Worm (Caenorhabditis elegans) whole organism, young adult: ENCODE results near the gene rnf-113.

ENCODE experiments used
- B0261.1 ChIP-seq: sonication (generic microtip); optimal IDR thresholded peaks from 2 replicates; lab custom pipeline; 2016; ENCODE audit warnings: mild to moderate bottlenecking, missing genetic modification characterization, moderate library complexity, missing compliant biosample characterization
- B0336.3 ChIP-seq: fragments of 200-800 bp; sonication (Bioruptor generic); IDR thresholded peaks from 2 replicates; pipeline ENCODE4 v1.3.6; 2022; ENCODE audit warnings: missing genetic modification characterization, missing compliant biosample characterization
- C06A6.2 ChIP-seq: fragments of 200-800 bp; sonication (Bioruptor generic); conservative IDR thresholded peaks from 2 replicates; pipeline ENCODE4 v1.3.6; 2022; ENCODE audit warnings: missing genetic modification characterization, missing compliant biosample characterization
- F10E7.11 ChIP-seq: sonication (generic microtip); optimal IDR thresholded peaks from 2 replicates; lab custom pipeline; 2017; ENCODE audit warnings: mild to moderate bottlenecking, missing genetic modification characterization, moderate library complexity, missing compliant biosample characterization
- F37B4.10 ChIP-seq: fragments of 200-800 bp; sonication (Bioruptor generic); IDR thresholded peaks from 2 replicates; pipeline ENCODE4 v1.3.6; 2022; ENCODE audit warnings: missing genetic modification characterization, missing compliant biosample characterization
- F39B2.1 ChIP-seq: fragments of 200-800 bp; sonication (Bioruptor generic); IDR thresholded peaks from 2 replicates; pipeline ENCODE4 v1.3.6; 2022; ENCODE audit warnings: missing genetic modification reagents, missing genetic modification characterization, missing compliant biosample characterization
- F55B11.4 ChIP-seq: sonication (generic microtip); optimal IDR thresholded peaks from 2 replicates; lab custom pipeline; 2016; ENCODE audit warnings: missing compliant biosample characterization, missing genetic modification characterization, borderline replicate concordance; ENCODE audit not compliant: insufficient read depth
- F57A8.1 ChIP-seq: fragments of 200-800 bp; sonication (Bioruptor generic); optimal IDR thresholded peaks from 2 replicates; lab custom pipeline; 2018; ENCODE audit warnings: mild to moderate bottlenecking, missing genetic modification characterization, moderate library complexity, missing compliant biosample characterization
- T07F8.4 ChIP-seq: sonication (generic microtip); optimal IDR thresholded peaks from 2 replicates; lab custom pipeline; 2016; ENCODE audit warnings: mild to moderate bottlenecking, missing genetic modification characterization, moderate library complexity, missing compliant biosample characterization
- Y53G8AR.9 ChIP-seq: fragments of 200-800 bp; sonication (Bioruptor generic); conservative IDR thresholded peaks from 2 replicates; pipeline ENCODE4 v1.3.6; 2022; ENCODE audit warnings: missing genetic modification reagents, missing genetic modification characterization, missing compliant biosample characterization
- Y56A3A.18 ChIP-seq: fragments of 200-800 bp; sonication (Bioruptor generic); IDR thresholded peaks from 2 replicates; pipeline ENCODE4 v1.3.6; 2022; ENCODE audit warnings: missing genetic modification reagents, missing genetic modification characterization, missing compliant biosample characterization
- Y67H2A.10 ChIP-seq: fragments of 200-800 bp; sonication (Bioruptor generic); conservative IDR thresholded peaks from 2 replicates; pipeline ENCODE4 v1.3.6; 2022; ENCODE audit warnings: missing genetic modification reagents, missing genetic modification characterization, missing compliant biosample characterization
- Y79H2A.3 ChIP-seq: fragments of 200-800 bp; sonication (Bioruptor generic); conservative IDR thresholded peaks from 2 replicates; pipeline ENCODE4 v1.3.6; 2022; ENCODE audit warnings: missing genetic modification reagents, missing genetic modification characterization, missing compliant biosample characterization
- Y95B8A.8 ChIP-seq: fragments of 200-800 bp; sonication (Bioruptor generic); IDR thresholded peaks from 2 replicates; pipeline ENCODE4 v1.3.6; 2022; ENCODE audit warnings: missing genetic modification reagents, missing genetic modification characterization, missing compliant biosample characterization
- aptf-2 ChIP-seq: fragments of 200-800 bp; sonication (Bioruptor generic); conservative IDR thresholded peaks from 2 replicates; pipeline ENCODE4 v1.3.6; 2022; ENCODE audit warnings: missing genetic modification reagents, missing genetic modification characterization, missing compliant biosample characterization
- atf-7 ChIP-seq: sonication (generic microtip); optimal IDR thresholded peaks from 2 replicates; lab custom pipeline; 2017; ENCODE audit warnings: mild to moderate bottlenecking, missing genetic modification characterization, missing compliant biosample characterization
- athp-1 ChIP-seq: sonication (generic microtip); optimal IDR thresholded peaks from 2 replicates; lab custom pipeline; 2017; ENCODE audit warnings: mild to moderate bottlenecking, missing genetic modification characterization, missing compliant biosample characterization
- cebp-2 ChIP-seq: fragments of 200-800 bp; sonication (Bioruptor generic); IDR thresholded peaks from 2 replicates; pipeline ENCODE4 v1.3.6; 2022; ENCODE audit warnings: missing genetic modification characterization, missing compliant biosample characterization
- ceh-40 ChIP-seq: fragments of 200-800 bp; sonication (Bioruptor generic); IDR thresholded peaks from 2 replicates; pipeline ENCODE4 v1.3.6; 2022; ENCODE audit warnings: missing genetic modification characterization, missing compliant biosample characterization
- ceh-91 ChIP-seq: fragments of 200-800 bp; sonication (Bioruptor generic); IDR thresholded peaks from 2 replicates; pipeline ENCODE4 v1.3.6; 2022; ENCODE audit warnings: missing genetic modification reagents, missing genetic modification characterization, missing compliant biosample characterization
- dox-1 ChIP-seq: fragments of 200-800 bp; sonication (Bioruptor generic); IDR thresholded peaks from 2 replicates; pipeline ENCODE4 v1.3.6; 2022; ENCODE audit warnings: missing genetic modification reagents, missing genetic modification characterization, missing compliant biosample characterization
- egl-18 ChIP-seq: fragments of 200-800 bp; sonication (Bioruptor generic); IDR thresholded peaks from 2 replicates; pipeline ENCODE4 v1.3.6; 2022; ENCODE audit warnings: missing genetic modification reagents, missing genetic modification characterization, missing compliant biosample characterization
- ekl-4 ChIP-seq: fragments of 200-800 bp; sonication (Bioruptor generic); IDR thresholded peaks from 2 replicates; pipeline ENCODE4 v1.3.6; 2022; ENCODE audit warnings: missing genetic modification reagents, missing genetic modification characterization, missing compliant biosample characterization
- hmg-1.2 ChIP-seq: fragments of 200-800 bp; sonication (Bioruptor generic); IDR thresholded peaks from 2 replicates; pipeline ENCODE4 v1.3.6; 2022; ENCODE audit warnings: missing genetic modification reagents, missing genetic modification characterization, missing compliant biosample characterization
- hsf-1 ChIP-seq: fragments of 200-800 bp; sonication (Bioruptor generic); IDR thresholded peaks from 2 replicates; pipeline ENCODE4 v1.3.6; 2022; ENCODE audit warnings: missing genetic modification reagents, missing genetic modification characterization, missing compliant biosample characterization
- let-607 ChIP-seq, 2 experiments: fragments of 200-800 bp in 1 of 2; sonication (Bioruptor generic) in 1 of 2; sonication (generic microtip) in 1 of 2; optimal IDR thresholded peaks; 2 replicates each; lab custom pipeline; 2016 to 2018; ENCODE audit warnings: mild to moderate bottlenecking in 2 of 2, missing compliant biosample characterization in 2 of 2, missing genetic modification characterization in 2 of 2, moderate library complexity in 2 of 2, missing genotype in 1 of 2
- lin-40 ChIP-seq: sonication (generic microtip); optimal IDR thresholded peaks from 2 replicates; lab custom pipeline; 2016; ENCODE audit warnings: missing genetic modification characterization, mild to moderate bottlenecking, missing compliant biosample characterization, missing genotype, missing genetic modification reagents
- lin-54 ChIP-seq: fragments of 200-800 bp; sonication (Bioruptor generic); optimal IDR thresholded peaks from 2 replicates; lab custom pipeline; 2018; ENCODE audit warnings: mild to moderate bottlenecking, missing genetic modification characterization, missing compliant biosample characterization
- lsl-1 ChIP-seq: fragments of 200-800 bp; sonication (Bioruptor generic); optimal IDR thresholded peaks from 2 replicates; lab custom pipeline; 2018; ENCODE audit warnings: mild to moderate bottlenecking, missing genetic modification characterization, moderate library complexity, missing compliant biosample characterization
- madf-3 ChIP-seq: fragments of 200-800 bp; sonication (Bioruptor generic); IDR thresholded peaks from 2 replicates; pipeline ENCODE4 v1.3.6; 2022; ENCODE audit warnings: missing genetic modification reagents, missing genetic modification characterization, missing compliant biosample characterization
- mel-28 ChIP-seq: sonication (generic microtip); optimal IDR thresholded peaks from 2 replicates; lab custom pipeline; 2016; ENCODE audit warnings: borderline replicate concordance, mild to moderate bottlenecking, missing genetic modification characterization, missing compliant biosample characterization
- nfya-1 ChIP-seq: sonication (generic microtip); optimal IDR thresholded peaks from 2 replicates; lab custom pipeline; 2017; ENCODE audit warnings: antibody characterized with exemption, missing compliant biosample characterization, missing genetic modification characterization, borderline replicate concordance; ENCODE audit not compliant: insufficient read depth
- nfya-2 ChIP-seq: fragments of 200-800 bp; sonication (Bioruptor generic); IDR thresholded peaks from 2 replicates; pipeline ENCODE4 v1.3.6; 2022; ENCODE audit warnings: missing genetic modification reagents, missing genetic modification characterization, missing compliant biosample characterization
- pbrm-1 ChIP-seq: fragments of 200-800 bp; sonication (Bioruptor generic); IDR thresholded peaks from 2 replicates; pipeline ENCODE4 v1.3.6; 2022; ENCODE audit warnings: missing genetic modification reagents, missing genetic modification characterization, missing compliant biosample characterization
- rcor-1 ChIP-seq: fragments of 200-800 bp; sonication (Bioruptor generic); IDR thresholded peaks from 2 replicates; pipeline ENCODE4 v1.3.6; 2022; ENCODE audit warnings: missing genetic modification reagents, missing genetic modification characterization, missing compliant biosample characterization
- sdz-38 ChIP-seq: sonication (generic microtip); optimal IDR thresholded peaks from 2 replicates; lab custom pipeline; 2016; ENCODE audit warnings: missing genotype, missing genetic modification characterization, missing compliant biosample characterization
- snpc-1.3 ChIP-seq: sonication (generic microtip); optimal IDR thresholded peaks from 2 replicates; lab custom pipeline; 2017; ENCODE audit warnings: missing genetic modification characterization, mild to moderate bottlenecking, missing compliant biosample characterization, antibody characterized with exemption, moderate library complexity, missing genotype, missing genetic modification reagents; ENCODE audit not compliant: insufficient read depth
- snpc-3.4 ChIP-seq: sonication (generic microtip); optimal IDR thresholded peaks from 2 replicates; lab custom pipeline; 2017; ENCODE audit warnings: missing genetic modification characterization, mild to moderate bottlenecking, missing compliant biosample characterization, antibody characterized with exemption, moderate library complexity, missing genotype, missing genetic modification reagents
- snpc-4 ChIP-seq, 5 experiments: fragments of 150-350 bp in 1 of 5; sonication (generic microtip) in 4 of 5; optimal IDR thresholded peaks; 2 replicates each; lab custom pipeline; 2014 to 2018; ENCODE audit warnings: missing genetic modification characterization in 5 of 5, missing biosample characterization in 3 of 5, antibody characterized with exemption in 2 of 5, mild to moderate bottlenecking in 2 of 5, missing compliant biosample characterization in 2 of 5, missing genotype in 2 of 5, moderate library complexity in 2 of 5, missing genetic modification reagents in 1 of 5
- sptf-2 ChIP-seq: fragments of 200-800 bp; sonication (Bioruptor generic); optimal IDR thresholded peaks from 2 replicates; lab custom pipeline; 2018; ENCODE audit warnings: mild to moderate bottlenecking, missing genetic modification characterization, missing compliant biosample characterization
- tbp1 ChIP-seq: fragments of 200-800 bp; sonication (Bioruptor generic); optimal IDR thresholded peaks from 2 replicates; lab custom pipeline; 2018; ENCODE audit warnings: mild to moderate bottlenecking, missing genetic modification characterization, missing compliant biosample characterization
- tlf-1 ChIP-seq: fragments of 200-800 bp; sonication (Bioruptor generic); optimal IDR thresholded peaks from 2 replicates; lab custom pipeline; 2018; ENCODE audit warnings: mild to moderate bottlenecking, missing genetic modification characterization, missing compliant biosample characterization
- unc-130 ChIP-seq: sonication (generic microtip); optimal IDR thresholded peaks from 2 replicates; lab custom pipeline; 2016; ENCODE audit warnings: missing genetic modification reagents, missing genetic modification characterization, missing compliant biosample characterization
- ztf-25 ChIP-seq: fragments of 200-800 bp; sonication (Bioruptor generic); IDR thresholded peaks from 2 replicates; pipeline ENCODE4 v1.3.6; 2022; ENCODE audit warnings: missing genetic modification reagents, missing genetic modification characterization, missing compliant biosample characterization
- ztf-26 ChIP-seq: sonication (generic microtip); optimal IDR thresholded peaks from 2 replicates; lab custom pipeline; 2017; ENCODE audit warnings: missing genetic modification characterization, missing compliant biosample characterization

Gene rnf-113

ce11 chrIII:10747620-10748479 is 9.6 kb downstream of the rnf-113 start, which contains the start of the genes ran-1 and dkc-1 (continued):
- TF ChIP-seq hmg-1.2 (GFP tag; lab: Robert Waterston, UW) (peak; percentile 95), Y67H2A.10 (peak; percentile 46; the same call in 1 of the 2 replicates), F37B4.10 (GFP tag; lab: Robert Waterston, UW) (no peak), ztf-25 (GFP tag; lab: Robert Waterston, UW) (no peak), mel-28 (tag; lab: Kevin White, UChicago) (no peak), let-607 (tag; optimal IDR thresholded peaks at IDR 0.05; lab: Kevin White, UChicago) (no peak), F55B11.4 (tag; lab: Kevin White, UChicago) (no peak), pbrm-1 (GFP tag; lab: Robert Waterston, UW) (peak; percentile 80), lin-54 (GFP tag; lab: Kevin White, UChicago) (peak; percentile 93), ekl-4 (peak; percentile 77), lin-40 (tag; lab: Kevin White, UChicago) (peak; percentile 51), F57A8.1 (GFP tag; lab: Kevin White, UChicago) (no peak), sdz-38 (tag; lab: Kevin White, UChicago) (no peak), ztf-26 (tag; lab: Kevin White, UChicago) (peak; percentile 38), nfya-1 (tag; lab: Kevin White, UChicago) (no peak), Y95B8A.8 (peak; percentile 84; the same call in 1 of the 2 replicates), lsl-1 (GFP tag; lab: Kevin White, UChicago) (peak; percentile 80), Y56A3A.18 (GFP tag; lab: Robert Waterston, UW) (no peak), ceh-40 (GFP tag; lab: Robert Waterston, UW) (no peak), unc-130 (GFP tag; lab: Kevin White, UChicago) (peak; percentile 81), B0261.1 (tag; lab: Kevin White, UChicago) (no peak), C06A6.2 (GFP tag; lab: Robert Waterston, UW) (no peak), ceh-91 (GFP tag; lab: Robert Waterston, UW) (peak; percentile 95), atf-7 (no peak), nfya-2 (no peak), madf-3 (peak; percentile 86), Y53G8AR.9 (GFP tag; lab: Robert Waterston, UW) (peak; percentile 84), athp-1 (tag; lab: Kevin White, UChicago) (peak; percentile 81), B0336.3 (GFP tag; lab: Robert Waterston, UW) (peak; percentile 90), egl-18 (GFP tag; lab: Robert Waterston, UW) (no peak), F39B2.1 (GFP tag; lab: Robert Waterston, UW) (no peak), aptf-2 (GFP tag; lab: Robert Waterston, UW) (0 out of 2 replicates have a peak, but pooled peaks have one; percentile 60), rcor-1 (peak; percentile 81), snpc-3.4 (tag; lab: Kevin White, UChicago) (peak; percentile 91), T07F8.4 (tag; lab: Kevin White, UChicago) (no peak), snpc-1.3 (peak; percentile 79), tbp1 (GFP tag; lab: Kevin White, UChicago) (peak; percentile 65), tlf-1 (peak; percentile 92), cebp-2 (GFP tag; lab: Robert Waterston, UW) (no peak), hsf-1 (peak; percentile 84), sptf-2 (GFP tag; lab: Kevin White, UChicago) (no peak), dox-1 (GFP tag; lab: Robert Waterston, UW) (peak; percentile 94), F10E7.11 (no peak), snpc-4 (GFP tag; optimal IDR thresholded peaks at IDR 0.05; lab: Kevin White, UChicago) (peak; percentile 35), snpc-4 (tag; optimal IDR thresholded peaks at IDR 0.05; lab: Kevin White, UChicago) (peak; percentile 31 to 52 (median 38)), Y79H2A.3 (GFP tag; lab: Robert Waterston, UW) (0 out of 2 replicates have a peak, but pooled peaks have one; percentile 7)
